Fruit fly (Drosophila melanogaster) whole organism, embryonic: ENCODE measurements around the gene NKCC.

Source experiments
- Aef1 ChIP-seq: fragments of 200-800 bp; sonication (Bioruptor generic); IDR thresholded peaks from 3 replicates; pipeline ENCODE4 v1.3.6; 2022; ENCODE audit warnings: missing biosample characterization, missing genetic modification characterization
- B-H1 ChIP-seq: fragments of 200-800 bp; sonication (Bioruptor generic); IDR thresholded peaks from 3 replicates; pipeline ENCODE4 v1.3.6; 2022; ENCODE audit warnings: missing biosample characterization, missing genetic modification characterization
- Blimp-1 ChIP-seq: fragments of 200-800 bp; sonication (Bioruptor generic); optimal IDR thresholded peaks from 3 replicates; lab custom pipeline; 2018; ENCODE audit warnings: missing biosample characterization, missing genetic modification characterization, mild to moderate bottlenecking, moderate library complexity, missing genetic modification reagents
- CG10979 ChIP-seq: fragments of 200-800 bp; sonication (Bioruptor generic); optimal IDR thresholded peaks from 2 replicates; lab custom pipeline; 2018; ENCODE audit warnings: missing biosample characterization, mild to moderate bottlenecking, missing genetic modification characterization, moderate library complexity
- CG12071 ChIP-seq: fragments of 200-800 bp; sonication (Bioruptor generic); optimal IDR thresholded peaks from 3 replicates; lab custom pipeline; 2018; ENCODE audit warnings: missing biosample characterization, mild to moderate bottlenecking, missing genetic modification characterization
- CG14050 ChIP-seq: fragments of 200-800 bp; sonication (Bioruptor generic); IDR thresholded peaks from 3 replicates; pipeline ENCODE4 v1.3.6; 2022; ENCODE audit warnings: missing biosample characterization, missing genetic modification characterization
- CG14441 ChIP-seq: fragments of 200-800 bp; sonication (Bioruptor generic); IDR thresholded peaks from 2 replicates; pipeline ENCODE4 v1.3.6; 2022; ENCODE audit warnings: missing biosample characterization, missing genetic modification characterization
- CG15601 ChIP-seq: fragments of 200-800 bp; sonication (Bioruptor generic); optimal IDR thresholded peaks from 3 replicates; lab custom pipeline; 2019; ENCODE audit warnings: missing biosample characterization, mild to moderate bottlenecking, missing genetic modification characterization, moderate library complexity
- CG17361 ChIP-seq: fragments of 200-800 bp; sonication (Bioruptor generic); IDR thresholded peaks from 3 replicates; pipeline ENCODE4 v1.3.6; 2022; ENCODE audit warnings: missing biosample characterization, missing genetic modification characterization
- CG17568 ChIP-seq: fragments of 200-800 bp; sonication (Bioruptor generic); optimal IDR thresholded peaks from 2 replicates; lab custom pipeline; 2018; ENCODE audit warnings: missing biosample characterization, mild to moderate bottlenecking, missing genetic modification characterization, moderate library complexity
- CG2199 ChIP-seq: fragments of 200-800 bp; sonication (Bioruptor generic); IDR thresholded peaks from 3 replicates; pipeline ENCODE4 v1.3.6; 2022; ENCODE audit warnings: missing biosample characterization, missing genetic modification characterization
- CG2889 ChIP-seq: fragments of 200-800 bp; sonication (Bioruptor generic); IDR thresholded peaks from 3 replicates; pipeline ENCODE4 v1.3.6; 2022; ENCODE audit warnings: missing biosample characterization, missing genetic modification characterization
- CG31441 ChIP-seq: fragments of 200-800 bp; sonication (Bioruptor generic); IDR thresholded peaks from 2 replicates; pipeline ENCODE4 v1.3.6; 2022; ENCODE audit warnings: missing biosample characterization, missing genetic modification characterization
- CG33557 ChIP-seq: fragments of 200-800 bp; sonication (Bioruptor generic); optimal IDR thresholded peaks from 2 replicates; lab custom pipeline; 2019; ENCODE audit warnings: missing biosample characterization, mild to moderate bottlenecking, missing genetic modification characterization, moderate library complexity
- CG3838 ChIP-seq: fragments of 200-800 bp; sonication (Bioruptor generic); optimal IDR thresholded peaks from 3 replicates; lab custom pipeline; 2016; ENCODE audit warnings: missing biosample characterization, missing genetic modification characterization
- CG4730 ChIP-seq: fragments of 200-800 bp; sonication (Bioruptor generic); IDR thresholded peaks from 2 replicates; pipeline ENCODE4 v1.3.6; 2022; ENCODE audit warnings: missing biosample characterization, missing genetic modification characterization
- CG4820 ChIP-seq: fragments of 200-800 bp; sonication (Bioruptor generic); optimal IDR thresholded peaks from 3 replicates; lab custom pipeline; 2016; ENCODE audit warnings: missing biosample characterization, missing genetic modification characterization
- CG4854 ChIP-seq: fragments of 200-800 bp; sonication (Bioruptor generic); optimal IDR thresholded peaks from 2 replicates; lab custom pipeline; 2016; ENCODE audit warnings: missing biosample characterization, missing genetic modification characterization, inconsistent platforms
- CG5953 ChIP-seq: fragments of 200-800 bp; sonication (Bioruptor generic); IDR thresholded peaks from 2 replicates; pipeline ENCODE4 v1.3.6; 2022; ENCODE audit warnings: missing biosample characterization, missing genetic modification characterization
- CG6254 ChIP-seq: fragments of 200-800 bp; sonication (Bioruptor generic); optimal IDR thresholded peaks from 3 replicates; lab custom pipeline; 2017; ENCODE audit warnings: mild to moderate bottlenecking, missing biosample characterization, missing genetic modification reagents, missing genetic modification characterization
- CG7271 ChIP-seq: fragments of 200-800 bp; sonication (Bioruptor generic); optimal IDR thresholded peaks from 2 replicates; lab custom pipeline; 2018; ENCODE audit warnings: missing biosample characterization, mild to moderate bottlenecking, missing genetic modification characterization, moderate library complexity
- CG7556 ChIP-seq: fragments of 200-800 bp; sonication (Bioruptor generic); optimal IDR thresholded peaks from 2 replicates; lab custom pipeline; 2017; ENCODE audit warnings: missing biosample characterization, mild to moderate bottlenecking, missing genetic modification characterization
- CG7963 ChIP-seq: fragments of 200-800 bp; sonication (Bioruptor generic); IDR thresholded peaks from 3 replicates; pipeline ENCODE4 v1.3.6; 2022; ENCODE audit warnings: missing biosample characterization, missing genetic modification characterization; ENCODE audit not compliant: partially characterized antibody
- CG9817 ChIP-seq: fragments of 200-800 bp; sonication (Bioruptor generic); optimal IDR thresholded peaks from 2 replicates; lab custom pipeline; 2018; ENCODE audit warnings: missing biosample characterization, mild to moderate bottlenecking, missing genetic modification characterization, moderate library complexity
- E2f1 ChIP-seq: fragments of 200-800 bp; sonication (Bioruptor generic); IDR thresholded peaks from 2 replicates; pipeline ENCODE4 v1.3.6; 2022; ENCODE audit warnings: missing biosample characterization, missing genetic modification characterization
- H15 ChIP-seq: fragments of 200-800 bp; sonication (Bioruptor generic); IDR thresholded peaks from 3 replicates; pipeline ENCODE4 v1.3.6; 2022; ENCODE audit warnings: missing biosample characterization, missing genetic modification characterization
- HLHmδ ChIP-seq: fragments of 200-800 bp; sonication (Bioruptor generic); optimal IDR thresholded peaks from 2 replicates; lab custom pipeline; 2018; ENCODE audit warnings: missing biosample characterization, mild to moderate bottlenecking, missing genetic modification characterization, moderate library complexity
- Hsf ChIP-seq: fragments of 200-800 bp; sonication (Bioruptor generic); optimal IDR thresholded peaks from 3 replicates; lab custom pipeline; 2016; ENCODE audit warnings: missing biosample characterization, missing genetic modification characterization
- Mad ChIP-seq: fragments of 200-800 bp; sonication (Bioruptor generic); optimal IDR thresholded peaks from 2 replicates; lab custom pipeline; 2016; ENCODE audit warnings: missing biosample characterization, missing genetic modification characterization
- Myb ChIP-seq: fragments of 200-800 bp; sonication (Bioruptor generic); optimal IDR thresholded peaks from 2 replicates; lab custom pipeline; 2016; ENCODE audit warnings: missing biosample characterization, missing genetic modification characterization
- NFAT ChIP-seq: fragments of 200-800 bp; sonication (Bioruptor generic); IDR thresholded peaks from 2 replicates; pipeline ENCODE4 v1.3.6; 2022; ENCODE audit warnings: missing biosample characterization, missing genetic modification characterization
- NK7.1 ChIP-seq: fragments of 200-800 bp; sonication (Bioruptor generic); optimal IDR thresholded peaks from 3 replicates; lab custom pipeline; 2016; ENCODE audit warnings: missing biosample characterization, missing genetic modification characterization
- Oaz ChIP-seq: fragments of 200-800 bp; sonication (Bioruptor generic); IDR thresholded peaks from 2 replicates; pipeline ENCODE4 v1.3.6; 2022; ENCODE audit warnings: missing biosample characterization, missing genetic modification characterization
- Optix ChIP-seq: fragments of 200-800 bp; sonication (Bioruptor generic); IDR thresholded peaks from 3 replicates; pipeline ENCODE4 v1.3.6; 2022; ENCODE audit warnings: missing biosample characterization, missing genetic modification characterization
- TFAM ChIP-seq: fragments of 200-800 bp; sonication (Bioruptor generic); optimal IDR thresholded peaks from 2 replicates; lab custom pipeline; 2017; ENCODE audit warnings: missing biosample characterization, missing genetic modification characterization, inconsistent platforms
- Vsx1 ChIP-seq: fragments of 200-800 bp; sonication (Bioruptor generic); optimal IDR thresholded peaks from 2 replicates; lab custom pipeline; 2017; ENCODE audit warnings: missing biosample characterization, mild to moderate bottlenecking, missing genetic modification characterization, missing genetic modification reagents
- Xrp1 ChIP-seq: fragments of 200-800 bp; sonication (Bioruptor generic); IDR thresholded peaks from 2 replicates; pipeline ENCODE4 v1.3.6; 2022; ENCODE audit warnings: missing biosample characterization, missing genetic modification characterization
- az2 ChIP-seq: fragments of 200-800 bp; sonication (Bioruptor generic); optimal IDR thresholded peaks from 3 replicates; lab custom pipeline; 2016; ENCODE audit warnings: missing biosample characterization, missing genetic modification characterization
- chinmo ChIP-seq: fragments of 200-800 bp; sonication (Bioruptor generic); IDR thresholded peaks from 4 replicates; pipeline ENCODE4 v1.3.6; 2022; ENCODE audit warnings: missing biosample characterization, missing genetic modification characterization; ENCODE audit not compliant: partially characterized antibody
- corto ChIP-seq: fragments of 200-800 bp; sonication (Bioruptor generic); optimal IDR thresholded peaks from 2 replicates; lab custom pipeline; 2016; ENCODE audit warnings: missing biosample characterization, mild to moderate bottlenecking, missing genetic modification characterization, moderate library complexity
- emc ChIP-seq: fragments of 200-800 bp; sonication (Bioruptor generic); optimal IDR thresholded peaks from 2 replicates; lab custom pipeline; 2016; ENCODE audit warnings: missing biosample characterization, missing genetic modification characterization
- kni ChIP-seq: fragments of 200-800 bp; sonication (Bioruptor generic); optimal IDR thresholded peaks from 3 replicates; lab custom pipeline; 2017; ENCODE audit warnings: mild to moderate bottlenecking, missing biosample characterization, missing genetic modification reagents, missing genetic modification characterization
- pfk ChIP-seq: fragments of 200-800 bp; sonication (Bioruptor generic); optimal IDR thresholded peaks from 2 replicates; lab custom pipeline; 2018; ENCODE audit warnings: missing biosample characterization, mild to moderate bottlenecking, missing genetic modification characterization, moderate library complexity
- phol ChIP-seq: fragments of 200-800 bp; sonication (Bioruptor generic); optimal IDR thresholded peaks from 3 replicates; lab custom pipeline; 2018; ENCODE audit warnings: missing biosample characterization, mild to moderate bottlenecking, missing genetic modification characterization, moderate library complexity
- prd ChIP-seq, 3 experiments: fragments of >200 bp in 2 of 3; fragments of 200-800 bp in 1 of 3; sonication (Bioruptor generic) in 1 of 3; optimal IDR thresholded peaks in 2 of 3; IDR thresholded peaks in 1 of 3; 2 replicates in 2 of 3; 3 replicates in 1 of 3; pipeline versions ENCODE4 v1.3.6 to Lab custom; 2017 to 2022; ENCODE audit warnings: missing biosample characterization in 1 of 3, missing genetic modification characterization in 1 of 3
- seq ChIP-seq: fragments of 200-800 bp; sonication (Bioruptor generic); IDR thresholded peaks from 2 replicates; pipeline ENCODE4 v1.3.6; 2022; ENCODE audit warnings: missing biosample characterization, missing genetic modification characterization
- ssp ChIP-seq: fragments of 200-800 bp; sonication (Bioruptor generic); IDR thresholded peaks from 2 replicates; pipeline ENCODE4 v1.3.6; 2022; ENCODE audit warnings: missing biosample characterization, missing genetic modification characterization
- stwl ChIP-seq: fragments of 200-800 bp; sonication (Bioruptor generic); optimal IDR thresholded peaks from 3 replicates; lab custom pipeline; 2018; ENCODE audit warnings: missing biosample characterization, mild to moderate bottlenecking, missing genetic modification characterization, moderate library complexity
- zen2 ChIP-seq: fragments of 200-800 bp; sonication (Bioruptor generic); IDR thresholded peaks from 3 replicates; pipeline ENCODE4 v1.3.6; 2022; ENCODE audit warnings: missing biosample characterization, missing genetic modification characterization; ENCODE audit not compliant: partially characterized antibody
- zf30C ChIP-seq: fragments of 200-800 bp; sonication (Bioruptor generic); optimal IDR thresholded peaks from 3 replicates; lab custom pipeline; 2018; ENCODE audit warnings: missing biosample characterization, mild to moderate bottlenecking, missing genetic modification characterization

The NKCC gene

DNA sequence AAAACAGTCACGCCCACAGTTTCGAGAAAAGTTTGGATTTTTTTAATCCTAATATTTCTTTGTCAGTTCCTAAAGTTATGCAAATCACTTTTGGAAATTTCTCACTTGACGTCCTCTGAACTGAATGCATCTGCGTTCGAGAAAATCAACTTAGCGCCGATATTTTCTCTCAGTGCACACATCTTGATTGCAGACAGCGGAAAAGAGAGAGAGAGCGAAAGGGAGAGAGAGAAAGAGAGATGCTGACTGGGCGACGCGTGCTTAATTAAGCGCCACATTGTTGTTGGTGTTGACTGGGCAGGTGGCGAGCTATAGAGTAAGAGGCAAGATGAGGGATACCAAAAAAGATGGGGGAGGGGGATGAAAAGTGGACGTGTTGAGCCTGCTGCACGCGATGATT, 16.1 kb upstream of the NKCC start (continued):
- TF ChIP-seq CG10979 (peak; percentile 62), CG4730 (no peak), Mad (GFP tag; lab: Kevin White, UChicago) (peak; percentile 50), CG33557 (GFP tag; lab: Kevin White, UChicago) (peak; percentile 16), CG3838 (no peak), CG12071 (GFP tag; lab: Kevin White, UChicago) (peak; percentile 47), CG9817 (tag; lab: Kevin White, UChicago) (no peak), TFAM (GFP tag; lab: Kevin White, UChicago) (no peak), chinmo (GFP tag; lab: Robert Waterston, UW) (no peak), NK7.1 (no peak), CG6254 (peak; percentile 34), HLHmδ (peak; percentile 43), CG7271 (tag; lab: Kevin White, UChicago) (no peak), pfk (GFP tag; lab: Kevin White, UChicago) (no peak), az2 (GFP tag; lab: Kevin White, UChicago) (peak; percentile 64), Hsf (GFP tag; lab: Kevin White, UChicago) (peak; percentile 50), CG5953 (GFP tag; lab: Robert Waterston, UW) (0 out of 2 replicates have a peak, but pooled peaks have one; percentile 18), E2f1 (GFP tag; lab: Robert Waterston, UW) (no peak), H15 (GFP tag; lab: Robert Waterston, UW) (no peak), phol (tag; lab: Kevin White, UChicago) (peak; percentile 64), CG7556 (GFP tag; lab: Kevin White, UChicago) (peak; percentile 35), B-H1 (GFP tag; lab: Robert Waterston, UW) (peak; percentile 28; the same call in 1 of the 3 replicates), Xrp1 (GFP tag; lab: Robert Waterston, UW) (peak; percentile 57), Oaz (GFP tag; lab: Robert Waterston, UW) (no peak), CG14050 (GFP tag; lab: Robert Waterston, UW) (peak; percentile 9; the same call in 1 of the 3 replicates), NFAT (GFP tag; lab: Robert Waterston, UW) (no peak), zf30C (GFP tag; lab: Kevin White, UChicago) (peak; percentile 69), CG4820 (peak; percentile 20), CG2889 (GFP tag; lab: Robert Waterston, UW) (peak; percentile 14; the same call in 1 of the 3 replicates), Aef1 (no peak; the same call in 2 of the 3 replicates), Myb (peak; percentile 26), ssp (GFP tag; lab: Robert Waterston, UW) (no peak), zen2 (GFP tag; lab: Robert Waterston, UW) (no peak), Blimp-1 (GFP tag; lab: Kevin White, UChicago) (peak; percentile 56), CG7963 (no peak), CG17361 (peak; percentile 71; the same call in 2 of the 3 replicates), emc (GFP tag; lab: Kevin White, UChicago) (no peak), seq (GFP tag; lab: Robert Waterston, UW) (no peak), CG17568 (GFP tag; lab: Kevin White, UChicago) (no peak), Optix (peak; percentile 17; the same call in 1 of the 3 replicates), CG4854 (GFP tag; lab: Kevin White, UChicago) (no peak), kni (GFP tag; lab: Kevin White, UChicago) (no peak), CG2199 (GFP tag; lab: Robert Waterston, UW) (no peak), CG14441 (GFP tag; lab: Robert Waterston, UW) (no peak), Vsx1 (GFP tag; lab: Kevin White, UChicago) (no peak), prd (optimal IDR thresholded peaks at IDR 0.05; lab: Kevin White, UChicago) (no peak), prd (GFP tag; IDR thresholded peaks at IDR 0.05; lab: Robert Waterston, UW) (peak; percentile 22; the same call in 1 of the 3 replicates), CG15601 (tag; lab: Kevin White, UChicago) (peak; percentile 29), corto (GFP tag; lab: Kevin White, UChicago) (no peak), CG31441 (GFP tag; lab: Robert Waterston, UW) (peak; percentile 65), stwl (tag; lab: Kevin White, UChicago) (no peak)
